Worm (Caenorhabditis elegans): ENCODE measurements around the gene srsx-1.

- no peak for TF ChIP-seq dao-5 (tag; optimal IDR thresholded peaks at IDR 0.05)
- TF ChIP-seq W03F9.2 (tag; optimal IDR thresholded peaks at IDR 0.05), result no peak
- no peak for TF ChIP-seq him-1 (tag; optimal IDR thresholded peaks at IDR 0.05)
Measured at ce11 chrV:17206469-17206868, 28.6 kb upstream of the srsx-1 start.
